Worm (Caenorhabditis elegans): ENCODE results near the gene F46E10.3.
A peak's percentile ranks its signal among the peaks of the same experiment; 100 is the strongest.

DNA sequence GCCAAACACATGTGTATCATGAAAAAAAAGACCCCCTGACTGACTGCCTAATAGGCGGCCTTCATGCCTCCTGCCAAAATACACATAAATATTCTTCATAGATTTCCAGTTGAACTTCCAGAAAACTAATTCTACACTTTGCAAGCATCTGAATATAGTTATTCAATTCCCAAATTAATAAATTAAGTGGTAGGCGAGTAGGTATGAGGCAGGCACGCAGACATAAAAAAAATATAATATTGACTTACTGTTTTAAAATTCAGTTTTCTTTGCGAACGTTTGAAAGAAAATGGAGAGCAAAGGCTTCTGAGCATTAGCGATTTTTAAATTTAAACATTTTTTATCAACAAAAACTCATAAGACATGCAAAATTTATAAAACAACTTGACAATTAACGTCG is 30.2 kb upstream of the F46E10.3 start:
- no peak for TF ChIP-seq lin-39 (tag; optimal IDR thresholded peaks at IDR 0.05)
- TF ChIP-seq lin-15B (tag; optimal IDR thresholded peaks at IDR 0.05), result peak; percentile 14
- TF ChIP-seq snpc-4 (tag; optimal IDR thresholded peaks at IDR 0.05), result no peak
- no peak for TF ChIP-seq R02D3.7 (tag; optimal IDR thresholded peaks at IDR 0.05)
